Fruit fly (Drosophila melanogaster) whole organism, wandering third instar larva: ENCODE data around the gene Unr.
A peak's percentile ranks its signal among the peaks of the same experiment; 100 is the strongest.

Experiments
- Abd-B ChIP-seq: fragments of >200 bp; optimal IDR thresholded peaks from 2 replicates; lab custom pipeline; 2017; ENCODE audit warnings: missing biosample characterization, missing genetic modification characterization
- CG32264 ChIP-seq: fragments of 200-800 bp; sonication (Bioruptor generic); optimal IDR thresholded peaks from 2 replicates; lab custom pipeline; 2016; ENCODE audit warnings: missing biosample characterization, missing genetic modification characterization
- CG9705 ChIP-seq: fragments of 200-800 bp; sonication (Bioruptor generic); optimal IDR thresholded peaks from 2 replicates; lab custom pipeline; 2018; ENCODE audit warnings: missing biosample characterization, mild to moderate bottlenecking, missing genetic modification characterization
- CrebA ChIP-seq: fragments of 200-800 bp; sonication (Bioruptor generic); optimal IDR thresholded peaks from 2 replicates; lab custom pipeline; 2016; ENCODE audit warnings: missing biosample characterization, mild to moderate bottlenecking, missing genetic modification characterization, borderline replicate concordance
- Dfd ChIP-seq: fragments of >200 bp; optimal IDR thresholded peaks from 2 replicates; lab custom pipeline; 2017; ENCODE audit warnings: missing biosample characterization, missing genetic modification characterization
- Dif ChIP-seq: fragments of 200-275, 200-300 bp; sonication (Bioruptor generic); optimal IDR thresholded peaks from 2 replicates; lab custom pipeline; 2018; ENCODE audit warnings: missing biosample characterization, missing genetic modification characterization; ENCODE audit not compliant: partially characterized antibody
- GATAd ChIP-seq: sonication (Bioruptor generic); optimal IDR thresholded peaks from 2 replicates; lab custom pipeline; 2016; ENCODE audit warnings: missing biosample characterization, missing genetic modification characterization
- HLH106 ChIP-seq: fragments of 200-800 bp; optimal IDR thresholded peaks from 3 replicates; lab custom pipeline; 2019; ENCODE audit warnings: missing biosample characterization, mild to moderate bottlenecking, missing genetic modification characterization, moderate library complexity
- Hnf4 ChIP-seq: fragments of 200-800 bp; sonication (Bioruptor generic); optimal IDR thresholded peaks from 2 replicates; lab custom pipeline; 2016; ENCODE audit warnings: missing biosample characterization, mild to moderate bottlenecking, missing genetic modification characterization
- Hr78 ChIP-seq: fragments of >200 bp; optimal IDR thresholded peaks from 2 replicates; lab custom pipeline; 2017; ENCODE audit warnings: missing biosample characterization, missing genetic modification characterization
- Hr83 ChIP-seq: fragments of 200-300 bp; sonication (Bioruptor generic); optimal IDR thresholded peaks from 2 replicates; lab custom pipeline; 2016; ENCODE audit warnings: missing biosample characterization, mild to moderate bottlenecking, missing genetic modification characterization, moderate library complexity; ENCODE audit not compliant: poor library complexity, severe bottlenecking
- Jra ChIP-seq: sonication (Bioruptor generic); optimal IDR thresholded peaks from 2 replicates; lab custom pipeline; 2016; ENCODE audit warnings: missing biosample characterization, missing genetic modification characterization
- Mio ChIP-seq: sonication (Bioruptor generic); optimal IDR thresholded peaks from 2 replicates; lab custom pipeline; 2016; ENCODE audit warnings: missing biosample characterization, missing genetic modification characterization
- Myc ChIP-seq: fragments of >200 bp; optimal IDR thresholded peaks from 2 replicates; lab custom pipeline; 2017
- N ChIP-seq: fragments of >200 bp; optimal IDR thresholded peaks from 2 replicates; lab custom pipeline; 2018; ENCODE audit warnings: missing biosample characterization, missing external identifiers, missing genetic modification characterization
- OdsH ChIP-seq: fragments of 200-800 bp; sonication (Bioruptor generic); optimal IDR thresholded peaks from 2 replicates; lab custom pipeline; 2016; ENCODE audit warnings: missing biosample characterization, mild to moderate bottlenecking, missing genetic modification characterization
- Rel ChIP-seq, 2 experiments: fragments of 200-800 bp; sonication (Bioruptor generic) in 1 of 2; optimal IDR thresholded peaks; 2 replicates in 1 of 2; 3 replicates in 1 of 2; lab custom pipeline; 2016 to 2019; ENCODE audit warnings: mild to moderate bottlenecking in 2 of 2, missing biosample characterization in 2 of 2, missing genetic modification characterization in 2 of 2, moderate library complexity in 1 of 2
- Sp1 ChIP-seq: fragments of 200-800 bp; sonication (Bioruptor generic); optimal IDR thresholded peaks from 3 replicates; lab custom pipeline; 2019; ENCODE audit warnings: missing biosample characterization, mild to moderate bottlenecking, missing genetic modification characterization, moderate library complexity
- Vsx2 ChIP-seq: fragments of 200-300, 225-300 bp; sonication (Bioruptor generic); optimal IDR thresholded peaks from 2 replicates; lab custom pipeline; 2018; ENCODE audit warnings: missing biosample characterization, missing genetic modification characterization; ENCODE audit not compliant: partially characterized antibody
- br ChIP-seq: fragments of 200-800 bp; sonication (Bioruptor generic); optimal IDR thresholded peaks from 2 replicates; lab custom pipeline; 2016; ENCODE audit warnings: missing biosample characterization, missing genetic modification characterization
- brk ChIP-seq: fragments of 200-800 bp; sonication (Bioruptor generic); optimal IDR thresholded peaks from 2 replicates; lab custom pipeline; 2016; ENCODE audit warnings: missing biosample characterization, mild to moderate bottlenecking, missing genetic modification characterization
- dl ChIP-seq, 2 experiments: fragments of 175-275, 200-275 bp in 1 of 2; fragments of 200-275 bp in 1 of 2; sonication (Bioruptor generic); optimal IDR thresholded peaks; lab custom pipeline; 2018; ENCODE audit warnings: mild to moderate bottlenecking in 2 of 2, missing biosample characterization in 2 of 2, missing genetic modification characterization in 2 of 2, moderate library complexity in 2 of 2; ENCODE audit not compliant: partially characterized antibody in 2 of 2, insufficient read depth in 1 of 2
- dmrt93B ChIP-seq: fragments of 200-800 bp; sonication (Bioruptor generic); optimal IDR thresholded peaks from 2 replicates; lab custom pipeline; 2018; ENCODE audit warnings: missing biosample characterization, mild to moderate bottlenecking, missing genetic modification characterization
- dsf ChIP-seq: sonication (Bioruptor generic); optimal IDR thresholded peaks from 2 replicates; lab custom pipeline; 2016; ENCODE audit warnings: missing biosample characterization, missing genetic modification characterization, borderline replicate concordance
- ey ChIP-seq: fragments of 200-800 bp; sonication (Bioruptor generic); optimal IDR thresholded peaks from 2 replicates; lab custom pipeline; 2016; ENCODE audit warnings: missing biosample characterization, missing genetic modification characterization
- foxo ChIP-seq, 2 experiments: fragments of 200-800 bp; sonication (Bioruptor generic); optimal IDR thresholded peaks; 2 replicates in 1 of 2; 3 replicates in 1 of 2; lab custom pipeline; 2016 to 2017; ENCODE audit warnings: missing biosample characterization in 2 of 2, missing genetic modification characterization in 2 of 2
- fru ChIP-seq: fragments of 200-800 bp; sonication (Bioruptor generic); optimal IDR thresholded peaks from 3 replicates; lab custom pipeline; 2016; ENCODE audit warnings: missing biosample characterization, mild to moderate bottlenecking, missing genetic modification characterization
- h ChIP-seq: fragments of 200-800 bp; sonication (Bioruptor generic); optimal IDR thresholded peaks from 3 replicates; lab custom pipeline; 2016; ENCODE audit warnings: missing biosample characterization, mild to moderate bottlenecking, missing genetic modification characterization
- jim ChIP-seq: fragments of 175-275, 200-325 bp; sonication (Bioruptor generic); optimal IDR thresholded peaks from 2 replicates; lab custom pipeline; 2016; ENCODE audit warnings: missing biosample characterization, mild to moderate bottlenecking, missing genetic modification characterization
- lola ChIP-seq: fragments of >200 bp; optimal IDR thresholded peaks from 2 replicates; lab custom pipeline; 2017; ENCODE audit warnings: missing biosample characterization, missing genetic modification characterization
- pan ChIP-seq: fragments of >200 bp; optimal IDR thresholded peaks from 2 replicates; lab custom pipeline; 2017
- psq ChIP-seq: fragments of 200-800 bp; sonication (Bioruptor generic); optimal IDR thresholded peaks from 3 replicates; lab custom pipeline; 2017; ENCODE audit warnings: missing biosample characterization, mild to moderate bottlenecking, missing genetic modification characterization, moderate library complexity
- rgr ChIP-seq: fragments of 200-800 bp; sonication (Bioruptor generic); optimal IDR thresholded peaks from 3 replicates; lab custom pipeline; 2016; ENCODE audit warnings: missing biosample characterization, mild to moderate bottlenecking, missing genetic modification characterization
- sage ChIP-seq: fragments of 200-800 bp; sonication (Bioruptor generic); optimal IDR thresholded peaks from 2 replicates; lab custom pipeline; 2016; ENCODE audit warnings: missing biosample characterization, mild to moderate bottlenecking, missing genetic modification characterization
- sv ChIP-seq: fragments of 200-800 bp; sonication (Bioruptor generic); optimal IDR thresholded peaks from 3 replicates; lab custom pipeline; 2016; ENCODE audit warnings: missing biosample characterization, missing genetic modification characterization
- tai ChIP-seq: sonication (Bioruptor generic); optimal IDR thresholded peaks from 2 replicates; lab custom pipeline; 2016; ENCODE audit warnings: missing biosample characterization, missing genetic modification characterization
- usp ChIP-seq: fragments of >200 bp; optimal IDR thresholded peaks from 2 replicates; lab custom pipeline; 2017; ENCODE audit warnings: missing biosample characterization, missing genetic modification characterization
- woc ChIP-seq: sonication (Bioruptor generic); optimal IDR thresholded peaks from 2 replicates; lab custom pipeline; 2016; ENCODE audit warnings: missing biosample characterization, mild to moderate bottlenecking, missing genetic modification characterization

Gene Unr

dm6 chr3L:8453443-8454360 is 11.5 kb upstream of the Unr start:
- TF ChIP-seq Rel (GFP tag; optimal IDR thresholded peaks at IDR 0.05; lab: Kevin White, UChicago) (no peak), Rel (tag; optimal IDR thresholded peaks at IDR 0.05; lab: Kevin White, UChicago) (no peak), CrebA (GFP tag; lab: Kevin White, UChicago) (no peak), tai (GFP tag; lab: Kevin White, UChicago) (no peak), OdsH (GFP tag; lab: Kevin White, UChicago) (no peak), Jra (GFP tag; lab: Kevin White, UChicago) (no peak), pan (lab: Kevin White, UChicago) (no peak), Hnf4 (peak; percentile 6), dsf (GFP tag; lab: Kevin White, UChicago) (no peak), jim (GFP tag; lab: Kevin White, UChicago) (no peak), dl (GFP tag; optimal IDR thresholded peaks at IDR 0.05; lab: Kevin White, UChicago; ENCODE audit: insufficient read depth in 1 of 2, partially characterized antibody in 2 of 2) (no peak), N (GFP tag; lab: Kevin White, UChicago) (no peak), GATAd (GFP tag; lab: Kevin White, UChicago) (no peak), Abd-B (GFP tag; lab: Kevin White, UChicago) (no peak), psq (GFP tag; lab: Kevin White, UChicago) (no peak), Hr78 (GFP tag; lab: Kevin White, UChicago) (no peak), Hr83 (GFP tag; lab: Kevin White, UChicago) (no peak), Sp1 (GFP tag; lab: Kevin White, UChicago) (no peak), Dfd (GFP tag; lab: Kevin White, UChicago) (no peak), Myc (lab: Kevin White, UChicago) (no peak), sv (GFP tag; lab: Kevin White, UChicago) (no peak), usp (GFP tag; lab: Kevin White, UChicago) (no peak), Dif (GFP tag; lab: Kevin White, UChicago) (no peak), CG9705 (GFP tag; lab: Kevin White, UChicago) (no peak), Vsx2 (GFP tag; lab: Kevin White, UChicago) (no peak), fru (GFP tag; lab: Kevin White, UChicago) (no peak), dmrt93B (GFP tag; lab: Kevin White, UChicago) (no peak), brk (peak; percentile 15), Mio (GFP tag; lab: Kevin White, UChicago) (no peak), ey (GFP tag; lab: Kevin White, UChicago) (no peak), rgr (no peak), HLH106 (tag; lab: Kevin White, UChicago) (no peak), CG32264 (GFP tag; lab: Kevin White, UChicago) (no peak), br (GFP tag; lab: Kevin White, UChicago) (peak; percentile 16), woc (GFP tag; lab: Kevin White, UChicago) (no peak), h (peak; percentile 47), foxo (GFP tag; optimal IDR thresholded peaks at IDR 0.05; lab: Kevin White, UChicago) (peak in 1 of 2 experiments; percentile 36), sage (GFP tag; lab: Kevin White, UChicago) (peak; percentile 56), lola (no peak)

dm6 chr3L:8452986-8453385 is 10.8 kb upstream of the Unr start:
- peak; percentile 41 for TF ChIP-seq h
- TF ChIP-seq sv (GFP tag; lab: Kevin White, UChicago), result no peak
